Worm (Caenorhabditis elegans) whole organism, late embryonic: ENCODE data around the gene txdc-9.
A peak's percentile ranks its signal among the peaks of the same experiment; 100 is the strongest.

Source experiments
- C08G9.2 ChIP-seq: sonication (generic microtip); optimal IDR thresholded peaks from 2 replicates; lab custom pipeline; 2016; ENCODE audit warnings: mild to moderate bottlenecking, missing genetic modification characterization, moderate library complexity, missing compliant biosample characterization
- K02D7.2 ChIP-seq: sonication (generic microtip); optimal IDR thresholded peaks from 2 replicates; lab custom pipeline; 2017; ENCODE audit warnings: mild to moderate bottlenecking, missing genetic modification characterization, missing compliant biosample characterization
- T23F11.4 ChIP-seq: fragments of 200-800 bp; sonication (Bioruptor generic); optimal IDR thresholded peaks from 2 replicates; lab custom pipeline; 2018; ENCODE audit warnings: mild to moderate bottlenecking, missing genetic modification characterization, missing compliant biosample characterization
- Y22D7AL.16 ChIP-seq: sonication (generic microtip); optimal IDR thresholded peaks from 2 replicates; lab custom pipeline; 2016; ENCODE audit warnings: missing genetic modification characterization, missing compliant biosample characterization
- ama-1 ChIP-seq: fragments of 150-350 bp; optimal IDR thresholded peaks from 2 replicates; lab custom pipeline; 2014
- ceh-14 ChIP-seq: sonication (generic microtip); optimal IDR thresholded peaks from 2 replicates; lab custom pipeline; 2016; ENCODE audit warnings: missing genotype, missing genetic modification characterization, missing compliant biosample characterization
- ceh-18 ChIP-seq: sonication (generic microtip); optimal IDR thresholded peaks from 2 replicates; lab custom pipeline; 2016; ENCODE audit warnings: missing genetic modification characterization, missing compliant biosample characterization
- ceh-19 ChIP-seq: fragments of 200-800 bp; sonication (Bioruptor generic); optimal IDR thresholded peaks from 2 replicates; lab custom pipeline; 2018; ENCODE audit warnings: mild to moderate bottlenecking, missing genetic modification characterization, missing compliant biosample characterization
- ceh-24 ChIP-seq: sonication (generic microtip); optimal IDR thresholded peaks from 2 replicates; lab custom pipeline; 2016; ENCODE audit warnings: mild to moderate bottlenecking, missing genetic modification characterization, missing compliant biosample characterization
- ceh-30 ChIP-seq: fragments of 150-350 bp; optimal IDR thresholded peaks from 2 replicates; lab custom pipeline; 2014; ENCODE audit warnings: missing biosample characterization, missing genetic modification characterization
- ceh-34 ChIP-seq: sonication (generic microtip); optimal IDR thresholded peaks from 2 replicates; lab custom pipeline; 2016; ENCODE audit warnings: mild to moderate bottlenecking, missing genetic modification characterization, missing compliant biosample characterization
- ceh-48 ChIP-seq: sonication (generic microtip); optimal IDR thresholded peaks from 2 replicates; lab custom pipeline; 2016; ENCODE audit warnings: missing genetic modification characterization, inconsistent platforms, missing compliant biosample characterization
- ceh-6 ChIP-seq: fragments of 200-800 bp; sonication (Bioruptor generic); optimal IDR thresholded peaks from 2 replicates; lab custom pipeline; 2018; ENCODE audit warnings: mild to moderate bottlenecking, missing genetic modification characterization, missing compliant biosample characterization
- ceh-9 ChIP-seq: sonication (generic microtip); optimal IDR thresholded peaks from 2 replicates; lab custom pipeline; 2016; ENCODE audit warnings: mild to moderate bottlenecking, missing genetic modification characterization, inconsistent platforms, missing compliant biosample characterization
- che-1 ChIP-seq: sonication (generic microtip); optimal IDR thresholded peaks from 2 replicates; lab custom pipeline; 2016; ENCODE audit warnings: mild to moderate bottlenecking, missing genetic modification characterization, missing compliant biosample characterization
- dve-1 ChIP-seq: sonication (generic microtip); optimal IDR thresholded peaks from 2 replicates; lab custom pipeline; 2017; ENCODE audit warnings: antibody characterized with exemption, mild to moderate bottlenecking, missing genetic modification characterization, missing compliant biosample characterization
- elt-2 ChIP-seq: sonication (generic microtip); optimal IDR thresholded peaks from 2 replicates; lab custom pipeline; 2016; ENCODE audit warnings: missing genetic modification reagents, missing genetic modification characterization, missing compliant biosample characterization
- ets-4 ChIP-seq: sonication (generic microtip); optimal IDR thresholded peaks from 2 replicates; lab custom pipeline; 2016; ENCODE audit warnings: missing genetic modification characterization, missing compliant biosample characterization
- eyg-1 ChIP-seq: sonication (generic microtip); optimal IDR thresholded peaks from 2 replicates; lab custom pipeline; 2016; ENCODE audit warnings: missing genotype, missing genetic modification characterization, missing compliant biosample characterization
- fax-1 ChIP-seq: sonication (generic microtip); optimal IDR thresholded peaks from 2 replicates; lab custom pipeline; 2016; ENCODE audit warnings: missing genotype, missing genetic modification characterization, missing compliant biosample characterization
- fkh-10 ChIP-seq: fragments of 150-350 bp; optimal IDR thresholded peaks from 2 replicates; lab custom pipeline; 2014; ENCODE audit warnings: missing biosample characterization, missing genetic modification reagents, missing genetic modification characterization
- fkh-6 ChIP-seq: sonication (generic microtip); optimal IDR thresholded peaks from 2 replicates; lab custom pipeline; 2016; ENCODE audit warnings: missing genetic modification characterization, missing compliant biosample characterization
- gmeb-2 ChIP-seq: sonication (generic microtip); optimal IDR thresholded peaks from 2 replicates; lab custom pipeline; 2016; ENCODE audit warnings: missing genetic modification characterization, inconsistent platforms, missing compliant biosample characterization
- hlh-13 ChIP-seq: fragments of 200-800 bp; sonication (Bioruptor generic); optimal IDR thresholded peaks from 2 replicates; lab custom pipeline; 2018; ENCODE audit warnings: mild to moderate bottlenecking, missing genetic modification characterization, missing compliant biosample characterization
- hlh-15 ChIP-seq: sonication (generic microtip); optimal IDR thresholded peaks from 2 replicates; lab custom pipeline; 2016; ENCODE audit warnings: missing genetic modification characterization, missing compliant biosample characterization
- hlh-30 ChIP-seq: sonication (generic microtip); optimal IDR thresholded peaks from 2 replicates; lab custom pipeline; 2017; ENCODE audit warnings: antibody characterized with exemption, missing genetic modification characterization, missing compliant biosample characterization; ENCODE audit not compliant: insufficient read depth
- hlh-8 ChIP-seq: sonication (generic microtip); optimal IDR thresholded peaks from 2 replicates; lab custom pipeline; 2016; ENCODE audit warnings: missing genotype, missing genetic modification characterization, missing compliant biosample characterization
- lim-6 ChIP-seq: sonication (generic microtip); optimal IDR thresholded peaks from 2 replicates; lab custom pipeline; 2016; ENCODE audit warnings: missing genetic modification characterization, missing compliant biosample characterization
- nfya-1 ChIP-seq: sonication (generic microtip); optimal IDR thresholded peaks from 2 replicates; lab custom pipeline; 2017; ENCODE audit warnings: missing genetic modification characterization, mild to moderate bottlenecking, missing compliant biosample characterization, antibody characterized with exemption, moderate library complexity
- nhr-11 ChIP-seq: fragments of 150-350 bp; optimal IDR thresholded peaks from 2 replicates; lab custom pipeline; 2014; ENCODE audit warnings: missing biosample characterization, missing genetic modification characterization
- nhr-232 ChIP-seq: sonication (generic microtip); optimal IDR thresholded peaks from 2 replicates; lab custom pipeline; 2016; ENCODE audit warnings: missing genetic modification characterization, missing compliant biosample characterization
- npax-4 ChIP-seq: sonication (generic microtip); optimal IDR thresholded peaks from 2 replicates; lab custom pipeline; 2016; ENCODE audit warnings: missing genetic modification characterization, missing compliant biosample characterization
- odd-2 ChIP-seq: sonication (generic microtip); optimal IDR thresholded peaks from 2 replicates; lab custom pipeline; 2017; ENCODE audit warnings: antibody characterized with exemption, mild to moderate bottlenecking, missing genetic modification characterization, missing compliant biosample characterization
- pat-9 ChIP-seq: fragments of 200-800 bp; sonication (Bioruptor generic); optimal IDR thresholded peaks from 2 replicates; lab custom pipeline; 2018; ENCODE audit warnings: mild to moderate bottlenecking, missing genetic modification characterization, moderate library complexity, missing compliant biosample characterization
- pax-1 ChIP-seq: fragments of 150-350 bp; optimal IDR thresholded peaks from 2 replicates; lab custom pipeline; 2014; ENCODE audit warnings: missing biosample characterization, missing genetic modification characterization
- pha-2 ChIP-seq: sonication (generic microtip); optimal IDR thresholded peaks from 2 replicates; lab custom pipeline; 2017; ENCODE audit warnings: mild to moderate bottlenecking, missing genetic modification characterization, missing compliant biosample characterization
- ref-2 ChIP-seq: sonication (generic microtip); optimal IDR thresholded peaks from 2 replicates; lab custom pipeline; 2016; ENCODE audit warnings: missing genetic modification characterization, missing compliant biosample characterization
- rnt-1 ChIP-seq: sonication (generic microtip); optimal IDR thresholded peaks from 2 replicates; lab custom pipeline; 2016; ENCODE audit warnings: missing genetic modification characterization, missing compliant biosample characterization
- sdc-2 ChIP-seq: sonication (generic microtip); optimal IDR thresholded peaks from 2 replicates; lab custom pipeline; 2016; ENCODE audit warnings: missing genotype, missing genetic modification characterization, missing compliant biosample characterization
- sox-2 ChIP-seq: fragments of 200-800 bp; sonication (Bioruptor generic); IDR thresholded peaks from 2 replicates; pipeline ENCODE4 v1.3.6; 2022; ENCODE audit warnings: missing genetic modification reagents, missing genetic modification characterization, missing compliant biosample characterization
- sox-4 ChIP-seq: sonication (generic microtip); optimal IDR thresholded peaks from 2 replicates; lab custom pipeline; 2017; ENCODE audit warnings: mild to moderate bottlenecking, missing genetic modification characterization, inconsistent platforms, missing compliant biosample characterization
- tbx-7 ChIP-seq: sonication (generic microtip); optimal IDR thresholded peaks from 2 replicates; lab custom pipeline; 2016; ENCODE audit warnings: missing genotype, missing genetic modification characterization, missing compliant biosample characterization
- ttx-3 ChIP-seq: sonication (generic microtip); optimal IDR thresholded peaks from 2 replicates; lab custom pipeline; 2016; ENCODE audit warnings: missing genetic modification reagents, missing genetic modification characterization, missing compliant biosample characterization
- unc-42 ChIP-seq: sonication (generic microtip); optimal IDR thresholded peaks from 2 replicates; lab custom pipeline; 2016; ENCODE audit warnings: missing genotype, missing genetic modification characterization, missing compliant biosample characterization
- zip-5 ChIP-seq: sonication (generic microtip); optimal IDR thresholded peaks from 2 replicates; lab custom pipeline; 2016; ENCODE audit warnings: missing genetic modification characterization, missing compliant biosample characterization
- ztf-16 ChIP-seq: sonication (generic microtip); optimal IDR thresholded peaks from 2 replicates; lab custom pipeline; 2017; ENCODE audit warnings: missing genetic modification characterization, missing compliant biosample characterization

The txdc-9 gene

ce11 chrIII:6450596-6450995, 18.6 kb downstream of the txdc-9 start, which contains the start of gene T26A5.6:
Gene T26A5.6, minus strand, starts transcription at chrIII:6450696.
- TF ChIP-seq C08G9.2 (tag; lab: Kevin White, UChicago) = no peak
- no peak for TF ChIP-seq sdc-2
- no peak for TF ChIP-seq fax-1
- TF ChIP-seq Y22D7AL.16 (tag; lab: Kevin White, UChicago) = no peak

- TF ChIP-seq ceh-24 (tag; lab: Kevin White, UChicago) (no peak), sox-4 (tag; lab: Kevin White, UChicago) (no peak), pat-9 (no peak), lim-6 (tag; lab: Kevin White, UChicago) (no peak), sox-2 (GFP tag; lab: Robert Waterston, UW) (no peak), K02D7.2 (no peak), elt-2 (no peak), hlh-8 (tag; lab: Kevin White, UChicago) (no peak), pax-1 (no peak), ztf-16 (tag; lab: Kevin White, UChicago) (no peak), C08G9.2 (tag; lab: Kevin White, UChicago) (no peak), eyg-1 (tag; lab: Kevin White, UChicago) (no peak), fkh-6 (tag; lab: Kevin White, UChicago) (no peak), ceh-9 (tag; lab: Kevin White, UChicago) (no peak), pha-2 (tag; lab: Kevin White, UChicago) (no peak), npax-4 (no peak), ceh-6 (GFP tag; lab: Kevin White, UChicago) (no peak)
Measured at ce11 chrIII:6452278-6452677, 20.3 kb downstream of the txdc-9 start, which contains the start of gene set-1. Gene set-1, minus strand, starts transcription at chrIII:6452378.

ce11 chrIII:6452683-6453082, 20.7 kb downstream of the txdc-9 start:
- TF ChIP-seq hlh-30 (tag; lab: Kevin White, UChicago) (peak; percentile 81), hlh-8 (tag; lab: Kevin White, UChicago) (no peak)
- TF ChIP-seq, all 69 proteins: peak for 1

ce11 chrIII:6453665-6454064, 21.7 kb downstream of the txdc-9 start:
- TF ChIP-seq nhr-232 (tag; lab: Kevin White, UChicago) (peak; percentile 28), ref-2 (tag; lab: Kevin White, UChicago) (peak; percentile 32), rnt-1 (peak; percentile 41), ama-1 (lab: Kevin White, UChicago) (no peak), ceh-30 (tag; lab: Kevin White, UChicago) (peak; percentile 37), eyg-1 (tag; lab: Kevin White, UChicago) (no peak), unc-42 (tag; lab: Kevin White, UChicago) (peak; percentile 56), hlh-30 (tag; lab: Kevin White, UChicago) (peak; percentile 41), odd-2 (tag; lab: Kevin White, UChicago) (no peak), ztf-16 (tag; lab: Kevin White, UChicago) (peak; percentile 74), nhr-11 (tag; lab: Kevin White, UChicago) (no peak), fkh-10 (GFP tag; lab: Kevin White, UChicago) (no peak), npax-4 (no peak), lim-6 (tag; lab: Kevin White, UChicago) (peak; percentile 26), ceh-6 (GFP tag; lab: Kevin White, UChicago) (no peak), nfya-1 (peak; percentile 83), ceh-14 (tag; lab: Kevin White, UChicago) (peak; percentile 68), che-1 (tag; lab: Kevin White, UChicago) (peak; percentile 22), hlh-15 (tag; lab: Kevin White, UChicago) (peak; percentile 5), dve-1 (tag; lab: Kevin White, UChicago) (peak; percentile 79), ceh-34 (tag; lab: Kevin White, UChicago) (peak; percentile 87), ceh-9 (tag; lab: Kevin White, UChicago) (no peak), ceh-48 (tag; lab: Kevin White, UChicago) (peak; percentile 8), pat-9 (peak; percentile 62), T23F11.4 (peak; percentile 37), ttx-3 (tag; lab: Kevin White, UChicago) (peak; percentile 62), gmeb-2 (peak; percentile 55), zip-5 (tag; lab: Kevin White, UChicago) (no peak), K02D7.2 (no peak), ceh-19 (peak; percentile 77), ets-4 (tag; lab: Kevin White, UChicago) (peak; percentile 31), sox-2 (GFP tag; lab: Robert Waterston, UW) (0 out of 2 replicates have a peak, but pooled peaks have one; percentile 23), ceh-18 (tag; lab: Kevin White, UChicago) (peak; percentile 64), hlh-13 (GFP tag; lab: Kevin White, UChicago) (peak; percentile 51), tbx-7 (tag; lab: Kevin White, UChicago) (no peak)
